Fruit fly (Drosophila melanogaster): ENCODE results near the gene CG10979.

DNA sequence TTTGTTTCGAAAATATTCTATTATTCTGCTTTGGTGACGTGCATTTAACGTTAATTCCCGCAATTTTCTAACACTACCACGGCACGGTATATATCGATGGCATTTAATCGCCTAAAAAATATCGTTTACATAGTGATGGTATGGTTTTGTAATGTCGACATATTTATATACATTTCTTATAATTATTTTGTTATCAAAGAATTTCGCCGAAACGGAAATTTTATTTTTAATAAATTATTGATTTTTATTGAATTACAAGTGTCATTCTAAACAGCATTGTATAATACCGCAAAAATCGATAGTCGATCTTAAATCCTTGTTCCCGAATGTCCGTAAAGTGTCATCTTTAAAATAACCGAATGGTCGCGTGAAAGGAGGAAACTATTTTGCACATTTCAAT, 30.0 kb downstream of the CG10979 start, which contains the start of the genes Sec20 and dgrn:
- TF ChIP-seq CG1832 (GFP tag; optimal IDR thresholded peaks at IDR 0.05) (no peak), Ets97D (GFP tag; optimal IDR thresholded peaks at IDR 0.05) (peak; percentile 67), CG6765 (GFP tag; optimal IDR thresholded peaks at IDR 0.05) (peak; percentile 9), h (optimal IDR thresholded peaks at IDR 0.05) (no peak), CG2129 (GFP tag; IDR thresholded peaks at IDR 0.05; ENCODE audit: partially characterized antibody) (peak; percentile 84), bab2 (GFP tag; optimal IDR thresholded peaks at IDR 0.05) (peak; percentile 21), Hr3 (GFP tag; optimal IDR thresholded peaks at IDR 0.05) (peak; percentile 73), CG12104 (GFP tag; optimal IDR thresholded peaks at IDR 0.05) (peak; percentile 38), CG18599 (GFP tag; optimal IDR thresholded peaks at IDR 0.05) (peak; percentile 67), CG16813 (GFP tag; IDR thresholded peaks at IDR 0.05; ENCODE audit: partially characterized antibody) (peak; percentile 96), YL-1 (GFP tag; optimal IDR thresholded peaks at IDR 0.05) (peak; percentile 91)
